Fruit fly (Drosophila melanogaster) whole organism, adult: ENCODE data around the gene Obp22a.

Source experiments
- CG11617 ChIP-seq: fragments of 200-800 bp; sonication (Bioruptor generic); optimal IDR thresholded peaks from 2 replicates; lab custom pipeline; 2017; ENCODE audit warnings: mild to moderate bottlenecking, missing biosample characterization, missing genetic modification reagents, missing genetic modification characterization
- CG12768 ChIP-seq: fragments of 200-800 bp; sonication (Bioruptor generic); optimal IDR thresholded peaks from 2 replicates; lab custom pipeline; 2017; ENCODE audit warnings: missing biosample characterization, missing genetic modification characterization, mild to moderate bottlenecking, moderate library complexity, missing genetic modification reagents
- CG14711 ChIP-seq: fragments of 200-800 bp; sonication (Bioruptor generic); optimal IDR thresholded peaks from 2 replicates; lab custom pipeline; 2018; ENCODE audit warnings: missing biosample characterization, mild to moderate bottlenecking, missing genetic modification characterization, moderate library complexity
- CG1620 ChIP-seq: fragments of 200-800 bp; sonication (Bioruptor generic); optimal IDR thresholded peaks from 2 replicates; lab custom pipeline; 2016; ENCODE audit warnings: missing biosample characterization, missing genetic modification characterization
- CG33017 ChIP-seq: fragments of 200-800 bp; sonication (Bioruptor generic); optimal IDR thresholded peaks from 2 replicates; lab custom pipeline; 2018; ENCODE audit warnings: missing biosample characterization, mild to moderate bottlenecking, missing genetic modification characterization, moderate library complexity
- CG5204 ChIP-seq: fragments of 200-800 bp; sonication (Bioruptor generic); optimal IDR thresholded peaks from 2 replicates; lab custom pipeline; 2016; ENCODE audit warnings: missing biosample characterization, missing genetic modification characterization
- CG7045 ChIP-seq: fragments of 200-800 bp; sonication (Bioruptor generic); optimal IDR thresholded peaks from 2 replicates; lab custom pipeline; 2017; ENCODE audit warnings: missing biosample characterization, mild to moderate bottlenecking, missing genetic modification characterization
- CG7101 ChIP-seq: fragments of 200-800 bp; sonication (Bioruptor generic); optimal IDR thresholded peaks from 2 replicates; lab custom pipeline; 2018; ENCODE audit warnings: missing biosample characterization, mild to moderate bottlenecking, missing genetic modification characterization, moderate library complexity
- Clk ChIP-seq: fragments of 200-800 bp; sonication (Bioruptor generic); optimal IDR thresholded peaks from 2 replicates; lab custom pipeline; 2017; ENCODE audit warnings: missing biosample characterization, missing genetic modification characterization
- Crg-1 ChIP-seq: fragments of 200-800 bp; sonication (Bioruptor generic); optimal IDR thresholded peaks from 2 replicates; lab custom pipeline; 2016; ENCODE audit warnings: missing biosample characterization, missing genetic modification characterization
- Hr96 ChIP-seq: fragments of 200-800 bp; sonication (Bioruptor generic); optimal IDR thresholded peaks from 2 replicates; lab custom pipeline; 2016; ENCODE audit warnings: missing biosample characterization, missing genetic modification characterization
- Mnt ChIP-seq: fragments of 200-800 bp; sonication (Bioruptor generic); optimal IDR thresholded peaks from 2 replicates; lab custom pipeline; 2016; ENCODE audit warnings: missing biosample characterization, mild to moderate bottlenecking, missing genetic modification characterization
- bab1 ChIP-seq: fragments of 200-800 bp; sonication (Bioruptor generic); optimal IDR thresholded peaks from 3 replicates; lab custom pipeline; 2019; ENCODE audit warnings: missing biosample characterization, mild to moderate bottlenecking, missing genetic modification characterization, moderate library complexity
- cic ChIP-seq: fragments of 200-800 bp; sonication (Bioruptor generic); optimal IDR thresholded peaks from 2 replicates; lab custom pipeline; 2017; ENCODE audit warnings: missing biosample characterization, mild to moderate bottlenecking, missing genetic modification characterization, moderate library complexity
- cnc ChIP-seq, 2 experiments: fragments of >200 bp; optimal IDR thresholded peaks; 2 replicates each; lab custom pipeline; 2017
- kay ChIP-seq: fragments of 200-800 bp; sonication (Bioruptor generic); peaks from one replicate; lab custom pipeline; 2016; ENCODE audit warnings: missing biosample characterization, missing genetic modification characterization, borderline replicate concordance
- ovo ChIP-seq: fragments of 200-800 bp; sonication (Bioruptor generic); optimal IDR thresholded peaks from 2 replicates; lab custom pipeline; 2016; ENCODE audit warnings: missing biosample characterization, missing genetic modification characterization
- pad ChIP-seq: fragments of 200-800 bp; sonication (Bioruptor generic); optimal IDR thresholded peaks from 3 replicates; lab custom pipeline; 2017; ENCODE audit warnings: missing biosample characterization, missing genetic modification characterization, mild to moderate bottlenecking, moderate library complexity, missing genetic modification reagents
- tj ChIP-seq: fragments of 200-800 bp; sonication (Bioruptor generic); optimal IDR thresholded peaks from 3 replicates; lab custom pipeline; 2017; ENCODE audit warnings: missing biosample characterization, mild to moderate bottlenecking, missing genetic modification characterization, moderate library complexity
- toe ChIP-seq: fragments of 200-800 bp; sonication (Bioruptor generic); optimal IDR thresholded peaks from 2 replicates; lab custom pipeline; 2016; ENCODE audit warnings: missing biosample characterization, missing genetic modification characterization

The Obp22a gene

DNA sequence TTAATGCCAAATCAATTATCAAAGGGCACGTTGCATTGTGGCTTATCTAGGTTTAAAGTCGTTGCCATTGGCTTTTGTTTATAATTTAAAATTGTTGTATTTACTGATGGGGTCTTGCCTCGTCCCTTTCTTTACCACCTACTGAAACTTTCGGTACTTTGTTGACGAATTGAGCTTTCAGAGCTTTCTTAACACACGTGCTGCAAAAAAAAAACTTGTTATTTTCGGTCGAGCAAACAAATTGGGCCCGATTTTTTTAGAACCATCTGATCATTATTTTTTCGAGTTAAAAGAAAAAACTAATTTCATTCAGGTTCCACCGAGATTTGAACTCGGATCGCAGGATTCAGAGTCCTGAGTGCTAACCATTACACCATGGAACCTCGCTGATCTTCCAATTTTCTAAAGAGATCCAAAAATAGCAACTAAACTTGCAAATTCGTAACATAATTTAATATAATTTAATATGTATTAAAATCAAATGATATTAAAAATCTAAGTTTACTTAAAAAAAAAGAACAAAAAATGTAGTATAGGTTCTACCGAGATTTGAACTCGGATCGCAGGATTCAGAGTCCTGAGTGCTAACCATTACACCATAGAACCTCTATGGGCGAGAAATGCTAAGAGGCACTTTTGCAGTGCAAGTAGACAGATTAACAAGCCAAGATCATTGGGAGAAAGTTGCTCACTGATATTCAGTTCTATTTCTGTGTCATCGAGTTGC lies 18.5 kb upstream of the Obp22a start:
- TF ChIP-seq toe (GFP tag; lab: Kevin White, UChicago) (no peak), CG5204 (GFP tag; lab: Kevin White, UChicago) (no peak), Crg-1 (GFP tag; lab: Kevin White, UChicago) (no peak), Hr96 (GFP tag; lab: Kevin White, UChicago) (no peak), CG7045 (GFP tag; lab: Kevin White, UChicago) (no peak), Clk (GFP tag; lab: Kevin White, UChicago) (no peak), Mnt (GFP tag; lab: Kevin White, UChicago) (peak; percentile 88), pad (GFP tag; lab: Kevin White, UChicago) (no peak), CG33017 (tag; lab: Kevin White, UChicago) (no peak), bab1 (GFP tag; lab: Kevin White, UChicago) (peak; percentile 10), tj (GFP tag; lab: Kevin White, UChicago) (no peak), CG11617 (GFP tag; lab: Kevin White, UChicago) (no peak), CG14711 (tag; lab: Kevin White, UChicago) (no peak), cic (GFP tag; lab: Kevin White, UChicago) (no peak), kay (GFP tag; lab: Kevin White, UChicago) (peak; percentile 21), cnc (optimal IDR thresholded peaks at IDR 0.05; lab: Kevin White, UChicago) (no peak), ovo (GFP tag; lab: Kevin White, UChicago) (no peak), CG12768 (no peak), CG1620 (no peak), CG7101 (tag; lab: Kevin White, UChicago) (no peak)

DNA sequence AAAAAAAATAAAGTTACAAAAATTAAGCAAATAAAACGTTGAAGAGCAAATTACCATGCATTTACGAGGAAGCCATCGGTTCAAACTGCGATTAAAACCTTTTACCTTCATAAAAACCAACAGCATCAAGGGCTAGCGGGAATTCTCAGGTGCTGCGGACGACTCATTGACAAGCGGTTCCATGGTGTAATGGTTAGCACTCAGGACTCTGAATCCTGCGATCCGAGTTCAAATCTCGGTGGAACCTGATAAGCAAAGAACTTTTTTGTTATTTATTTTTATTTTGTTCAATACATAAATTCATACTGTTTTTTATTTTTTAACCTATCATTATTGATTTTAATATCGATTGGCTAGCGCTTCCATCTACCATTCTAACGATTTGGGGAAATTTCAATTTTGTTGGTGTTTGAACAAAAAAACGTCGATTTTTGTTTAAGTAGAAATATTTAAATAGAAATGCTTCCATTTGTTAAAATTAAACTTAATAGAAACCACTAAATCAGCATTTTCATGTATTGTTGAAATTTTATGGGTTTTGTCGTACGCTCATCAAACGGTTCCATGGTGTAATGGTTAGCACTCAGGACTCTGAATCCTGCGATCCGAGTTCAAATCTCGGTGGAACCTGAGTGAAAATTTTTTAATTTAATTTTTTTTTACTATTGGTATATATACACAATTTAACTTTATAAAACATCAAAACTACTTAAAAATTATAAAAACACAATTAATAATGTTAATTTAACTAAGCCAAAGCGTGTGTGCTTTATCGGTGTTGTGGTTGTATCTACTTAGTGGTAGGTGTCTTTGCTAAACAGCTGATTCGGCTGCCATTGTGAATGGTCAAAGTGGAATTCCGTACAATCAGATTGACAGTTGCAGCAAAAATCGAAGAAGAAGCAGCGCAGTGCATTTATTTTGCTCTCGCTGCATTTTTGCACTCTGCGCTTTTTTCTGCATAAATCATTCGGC lies 17.3 kb upstream of the Obp22a start, which contains the start of gene CG4238:
Gene CG4238, plus strand, starts transcription at position 880 of the 975 bp plus-strand sequence.
- TF ChIP-seq Mnt (GFP tag; lab: Kevin White, UChicago) (peak; percentile 53), CG1620 (no peak), kay (GFP tag; lab: Kevin White, UChicago) (peak; percentile 68), Clk (GFP tag; lab: Kevin White, UChicago) (no peak), cnc (optimal IDR thresholded peaks at IDR 0.05; lab: Kevin White, UChicago) (no peak), CG7045 (GFP tag; lab: Kevin White, UChicago) (no peak), ovo (GFP tag; lab: Kevin White, UChicago) (peak; percentile 60), toe (GFP tag; lab: Kevin White, UChicago) (no peak), tj (GFP tag; lab: Kevin White, UChicago) (peak; percentile 99), CG12768 (no peak), bab1 (GFP tag; lab: Kevin White, UChicago) (peak; percentile 83), pad (GFP tag; lab: Kevin White, UChicago) (no peak), cic (GFP tag; lab: Kevin White, UChicago) (no peak)

- TF ChIP-seq CG7045 (GFP tag; lab: Kevin White, UChicago) (no peak), toe (GFP tag; lab: Kevin White, UChicago) (no peak), Mnt (GFP tag; lab: Kevin White, UChicago) (no peak), CG1620 (no peak), pad (GFP tag; lab: Kevin White, UChicago) (no peak), cic (GFP tag; lab: Kevin White, UChicago) (no peak), CG33017 (tag; lab: Kevin White, UChicago) (no peak), kay (GFP tag; lab: Kevin White, UChicago) (no peak), tj (GFP tag; lab: Kevin White, UChicago) (no peak), bab1 (GFP tag; lab: Kevin White, UChicago) (no peak), Clk (GFP tag; lab: Kevin White, UChicago) (no peak)
Observed at dm6 chr2L:2008114-2008513, 16.2 kb upstream of the Obp22a start, which contains the start of gene Nplp4. Gene Nplp4, plus strand, starts transcription at chr2L:2008414.

DNA sequence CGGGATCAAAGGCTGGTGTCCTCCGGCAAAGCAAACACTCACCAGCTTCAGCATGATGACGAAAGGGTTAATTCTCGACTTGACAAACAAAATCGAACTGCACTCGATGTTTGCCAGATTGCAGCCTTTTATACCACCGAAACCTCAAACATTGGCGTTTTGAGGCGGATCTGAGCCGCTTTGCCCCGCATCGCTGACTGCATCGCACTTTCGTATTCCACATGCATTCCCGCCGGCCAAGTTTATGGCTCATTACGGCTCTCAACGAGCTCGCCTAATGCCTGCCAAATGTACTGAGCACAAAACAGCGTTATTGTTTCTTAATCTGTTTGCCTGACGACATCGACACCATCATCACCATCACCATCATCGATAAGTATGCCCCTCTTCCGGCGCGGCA lies 15.1 kb upstream of the Obp22a start, which contains the start of gene CG15353:
Gene CG15353, minus strand, starts transcription at position 101 of the 400 bp plus-strand sequence.
- TF ChIP-seq Crg-1 (GFP tag; lab: Kevin White, UChicago) (no peak), bab1 (GFP tag; lab: Kevin White, UChicago) (no peak), CG11617 (GFP tag; lab: Kevin White, UChicago) (no peak), CG7045 (GFP tag; lab: Kevin White, UChicago) (no peak)

dm6 chr2L:2006082-2006669 lies 14.2 kb upstream of the Obp22a start, which contains the start of gene CG33543:
Gene CG33543, minus strand, starts transcription at chr2L:2006313.
- TF ChIP-seq toe (GFP tag; lab: Kevin White, UChicago): no peak
- TF ChIP-seq pad (GFP tag; lab: Kevin White, UChicago): peak; percentile 62
